Worm (Caenorhabditis elegans): ENCODE results near the gene kcnl-1.
A peak's percentile ranks its signal among the peaks of the same experiment; 100 is the strongest.

kcnl-1 gene

DNA sequence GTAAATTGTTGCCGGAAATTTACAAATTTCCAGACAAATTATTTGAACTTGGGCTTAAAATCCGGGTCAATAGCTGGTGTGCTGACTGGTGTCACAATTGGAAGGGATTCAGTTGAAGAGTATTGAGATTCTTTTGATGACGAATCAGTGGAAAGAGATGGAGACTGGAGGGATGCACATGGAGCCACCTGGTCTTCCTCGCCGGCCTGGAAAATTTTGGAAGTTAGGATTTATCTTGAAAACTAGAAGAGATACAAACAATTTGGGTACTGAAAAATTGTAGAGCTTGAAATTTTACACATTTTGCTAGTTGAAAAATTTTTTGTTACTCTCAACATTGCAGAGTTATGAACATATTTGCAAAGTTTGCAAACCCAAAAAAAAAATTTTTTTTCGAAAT is 45.1 kb upstream of the kcnl-1 start:
- TF ChIP-seq rcor-1 (GFP tag; IDR thresholded peaks at IDR 0.05) (no peak), chd-7 (tag; optimal IDR thresholded peaks at IDR 0.05) (peak; percentile 65), hsf-1 (GFP tag; IDR thresholded peaks at IDR 0.05) (0 out of 2 replicates have a peak, but pooled peaks have one; percentile 11), bed-2 (GFP tag; IDR thresholded peaks at IDR 0.05) (no peak), dpl-1 (GFP tag; optimal IDR thresholded peaks at IDR 0.05) (no peak), Y53G8AR.9 (GFP tag; conservative IDR thresholded peaks at IDR 0.05) (0 out of 2 replicates have a peak, but pooled peaks have one; percentile 9), lag-1 (GFP tag; IDR thresholded peaks at IDR 0.05) (no peak), efl-1 (GFP tag; optimal IDR thresholded peaks at IDR 0.05) (no peak), madf-6 (GFP tag; IDR thresholded peaks at IDR 0.05) (peak; percentile 56; the same call in 1 of the 2 replicates), attf-6 (GFP tag; IDR thresholded peaks at IDR 0.05) (0 out of 2 replicates have a peak, but pooled peaks have one; percentile 32), rpc-1 (optimal IDR thresholded peaks at IDR 0.05) (no peak), rpc-1 (tag; optimal IDR thresholded peaks at IDR 0.05) (no peak), lin-54 (GFP tag; optimal IDR thresholded peaks at IDR 0.05) (peak; percentile 4), zim-3 (tag; optimal IDR thresholded peaks at IDR 0.05) (peak; percentile 76), ceh-27 (GFP tag; optimal IDR thresholded peaks at IDR 0.05) (no peak), ztf-26 (tag; optimal IDR thresholded peaks at IDR 0.05) (peak; percentile 45), let-607 (tag; optimal IDR thresholded peaks at IDR 0.05) (peak in 1 of 2 experiments; percentile 19), repo-1 (tag; optimal IDR thresholded peaks at IDR 0.05) (peak; percentile 5), ztf-25 (GFP tag; IDR thresholded peaks at IDR 0.05) (0 out of 2 replicates have a peak, but pooled peaks have one; percentile 51), aptf-3 (GFP tag; IDR thresholded peaks at IDR 0.05) (0 out of 2 replicates have a peak, but pooled peaks have one; percentile 46), dox-1 (GFP tag; IDR thresholded peaks at IDR 0.05) (peak; percentile 40), madf-3 (GFP tag; IDR thresholded peaks at IDR 0.05) (0 out of 2 replicates have a peak, but pooled peaks have one; percentile 62), bed-1 (GFP tag; IDR thresholded peaks at IDR 0.05) (0 out of 2 replicates have a peak, but pooled peaks have one; percentile 55), T26A5.8 (tag; optimal IDR thresholded peaks at IDR 0.05) (no peak), ama-1 (optimal IDR thresholded peaks at IDR 0.05) (peak; percentile 77), ama-1 (GFP tag; optimal IDR thresholded peaks at IDR 0.05) (no peak)

DNA sequence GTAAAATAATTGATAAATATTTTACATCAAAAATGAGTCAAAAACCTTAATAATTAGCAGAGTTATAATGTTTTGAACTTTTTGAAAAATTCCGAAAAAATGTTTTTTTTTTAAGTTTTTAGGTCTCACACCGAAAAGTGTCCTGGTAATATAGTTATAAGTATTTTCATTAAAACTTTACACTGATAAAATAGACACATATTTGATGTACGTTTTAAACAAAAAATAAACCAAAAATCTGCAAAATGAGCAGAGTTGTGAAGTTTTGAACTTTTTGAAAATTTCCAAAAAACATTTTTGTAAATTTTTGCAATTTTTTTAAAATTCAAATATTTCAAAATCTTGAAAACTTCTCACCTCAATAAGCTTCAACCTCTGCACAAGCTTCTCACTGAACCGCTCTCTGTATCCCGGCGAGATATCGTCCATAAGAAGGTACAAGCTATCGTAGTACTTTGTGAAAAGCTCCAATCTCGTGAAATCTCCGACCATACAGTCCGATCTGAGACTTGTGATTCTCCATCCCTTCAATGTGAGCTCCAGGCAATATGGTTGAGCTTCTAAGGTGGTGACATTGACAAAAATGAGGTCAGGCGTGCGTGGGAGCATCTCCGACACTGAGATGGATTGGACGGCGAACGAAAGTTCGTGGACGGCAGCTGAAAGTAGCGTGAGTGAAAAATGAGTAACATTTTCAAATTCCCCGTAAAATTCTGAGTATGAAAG is 44.4 kb upstream of the kcnl-1 start:
- TF ChIP-seq let-526 (GFP tag; IDR thresholded peaks at IDR 0.05) (no peak), F39B2.1 (GFP tag; IDR thresholded peaks at IDR 0.05) (no peak), lin-35 (GFP tag; optimal IDR thresholded peaks at IDR 0.05) (peak in 1 of 3 experiments; percentile 5), Y53G8AR.9 (GFP tag; conservative IDR thresholded peaks at IDR 0.05) (0 out of 2 replicates have a peak, but pooled peaks have one; percentile 12), ztf-6 (GFP tag; IDR thresholded peaks at IDR 0.05) (no peak), aptf-2 (GFP tag; conservative IDR thresholded peaks at IDR 0.05) (no peak), atf-7 (tag; optimal IDR thresholded peaks at IDR 0.05) (no peak), sdz-38 (tag; optimal IDR thresholded peaks at IDR 0.05) (no peak), hlh-12 (tag; optimal IDR thresholded peaks at IDR 0.05) (no peak), ama-1 (optimal IDR thresholded peaks at IDR 0.05) (peak; percentile 73), ama-1 (GFP tag; optimal IDR thresholded peaks at IDR 0.05) (no peak)

DNA sequence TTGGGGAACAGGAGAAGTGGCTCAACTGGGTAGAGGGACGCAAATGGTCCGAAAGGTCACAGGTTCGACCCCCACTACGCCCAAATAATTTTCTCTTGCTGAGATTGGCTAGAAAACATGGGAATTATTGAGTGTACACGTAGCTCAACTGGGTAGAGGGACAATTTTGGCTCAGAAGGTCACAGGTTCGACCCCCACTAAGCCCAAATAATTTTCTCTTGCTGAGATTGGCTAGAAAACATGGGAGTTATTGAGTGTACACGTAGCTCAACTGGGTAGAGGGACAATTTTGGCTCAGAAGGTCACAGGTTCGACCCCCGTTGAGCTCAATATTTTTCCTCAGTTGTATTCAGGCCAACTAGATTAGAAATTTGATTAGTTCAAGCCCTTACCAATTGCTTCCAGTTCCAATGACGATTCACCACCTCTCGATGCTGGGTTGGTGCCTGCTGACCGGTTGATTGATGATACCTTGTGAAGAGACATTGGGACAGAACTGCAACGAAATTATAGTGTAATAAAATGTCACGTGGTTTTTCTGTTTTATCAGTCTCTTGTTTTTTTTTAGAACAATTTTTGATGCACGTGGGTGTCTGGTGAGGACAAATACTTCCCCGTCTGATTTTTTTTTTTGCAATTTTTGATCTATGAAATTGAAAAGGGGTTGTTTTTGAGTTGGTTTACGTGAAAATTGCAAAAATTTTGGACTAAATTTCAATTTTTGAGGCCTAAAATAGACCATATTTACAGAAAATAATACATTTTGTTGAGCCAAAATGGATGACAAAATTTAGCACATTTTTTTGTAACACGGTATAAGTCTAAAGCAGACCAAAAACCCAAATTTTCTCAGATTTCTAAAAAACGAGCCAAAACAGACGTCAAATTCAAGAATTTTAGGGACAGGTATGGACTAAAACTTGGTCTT is 43.6 kb upstream of the kcnl-1 start:
- TF ChIP-seq F52B5.7 (tag; optimal IDR thresholded peaks at IDR 0.05) (no peak), madf-6 (GFP tag; IDR thresholded peaks at IDR 0.05) (peak; percentile 23), somi-1 (GFP tag; optimal IDR thresholded peaks at IDR 0.05) (no peak), B0261.1 (tag; optimal IDR thresholded peaks at IDR 0.05) (peak; percentile 55), ceh-100 (GFP tag; IDR thresholded peaks at IDR 0.05) (no peak), nhr-90 (tag; optimal IDR thresholded peaks at IDR 0.05) (peak; percentile 26), B0336.3 (GFP tag; IDR thresholded peaks at IDR 0.05) (0 out of 2 replicates have a peak, but pooled peaks have one; percentile 18), mes-4 (tag; optimal IDR thresholded peaks at IDR 0.05) (peak; percentile 53), ceh-79 (tag; optimal IDR thresholded peaks at IDR 0.05) (no peak), C17E4.6 (GFP tag; IDR thresholded peaks at IDR 0.05) (no peak), snpc-3.4 (tag; optimal IDR thresholded peaks at IDR 0.05) (no peak), rcor-1 (GFP tag; IDR thresholded peaks at IDR 0.05) (peak; percentile 47; the same call in 1 of the 2 replicates), F39B2.1 (GFP tag; IDR thresholded peaks at IDR 0.05) (no peak)
